Worm (Caenorhabditis elegans) whole organism, L2 larva: Measurements from ENCODE around the gene B0303.11.

Source experiments
- blmp-1 ChIP-seq: sonication (generic microtip); optimal IDR thresholded peaks from 2 replicates; lab custom pipeline; 2017; ENCODE audit warnings: missing genetic modification characterization, mild to moderate bottlenecking, missing compliant biosample characterization, antibody characterized with exemption, moderate library complexity; ENCODE audit not compliant: insufficient read depth
- lin-39 ChIP-seq: fragments of 150-350 bp; optimal IDR thresholded peaks from 2 replicates; lab custom pipeline; 2014; ENCODE audit warnings: missing biosample characterization, missing genetic modification reagents, missing genetic modification characterization
- lsy-2 ChIP-seq, 2 experiments: fragments of 150-350 bp in 1 of 2; sonication (generic microtip) in 1 of 2; optimal IDR thresholded peaks; 2 replicates each; lab custom pipeline; 2014 to 2017; ENCODE audit warnings: missing biosample characterization in 2 of 2, missing genetic modification characterization in 2 of 2
- mdl-1 ChIP-seq, 2 experiments: fragments of 150-350 bp in 1 of 2; sonication (generic microtip) in 1 of 2; optimal IDR thresholded peaks; 2 replicates each; lab custom pipeline; 2017; ENCODE audit warnings: missing biosample characterization in 2 of 2, missing genetic modification characterization in 2 of 2
- skn-1 ChIP-seq: sonication (generic microtip); optimal IDR thresholded peaks from 2 replicates; lab custom pipeline; 2017; ENCODE audit warnings: missing biosample characterization, missing genetic modification characterization
- unc-62 ChIP-seq: fragments of 150-350 bp; optimal IDR thresholded peaks from 2 replicates; lab custom pipeline; 2014; ENCODE audit warnings: missing biosample characterization, missing genetic modification reagents, missing genetic modification characterization

- TF ChIP-seq mdl-1 (tag; optimal IDR thresholded peaks at IDR 0.05; lab: Kevin White, UChicago) (no peak), unc-62 (GFP tag; lab: Kevin White, UChicago) (no peak), lin-39 (no peak), skn-1 (peak; percentile 60), lsy-2 (tag; optimal IDR thresholded peaks at IDR 0.05; lab: Kevin White, UChicago) (peak in 1 of 2 experiments; percentile 8), blmp-1 (tag; lab: Kevin White, UChicago) (no peak)
Observed at ce11 chrIII:8656957-8657356, 53.3 kb downstream of the B0303.11 start.
